Worm (Caenorhabditis elegans) whole organism, mixed stage, embryonic: Measurements from ENCODE around the gene ras-2.

Experiments
- bed-3 ChIP-seq: fragments of 200-800 bp; sonication (Bioruptor generic); optimal IDR thresholded peaks from 3 replicates; lab custom pipeline; 2018; ENCODE audit warnings: mild to moderate bottlenecking, missing genetic modification characterization, moderate library complexity, missing compliant biosample characterization
- flh-1 ChIP-seq: fragments of 200-800 bp; sonication (Bioruptor generic); optimal IDR thresholded peaks from 2 replicates; lab custom pipeline; 2018; ENCODE audit warnings: mild to moderate bottlenecking, missing genetic modification characterization, moderate library complexity, missing compliant biosample characterization
- nhr-237 ChIP-seq: fragments of 150-350 bp; optimal IDR thresholded peaks from 2 replicates; lab custom pipeline; 2014; ENCODE audit warnings: missing biosample characterization, missing genetic modification characterization
- nhr-28 ChIP-seq: fragments of 150-350 bp; optimal IDR thresholded peaks from 2 replicates; lab custom pipeline; 2014; ENCODE audit warnings: missing biosample characterization, missing genetic modification characterization
- pha-4 ChIP-seq: fragments of 150-350 bp; optimal IDR thresholded peaks from 2 replicates; lab custom pipeline; 2018; ENCODE audit warnings: missing biosample characterization, missing genetic modification reagents, missing genetic modification characterization
- zip-8 ChIP-seq: fragments of 150-350 bp; optimal IDR thresholded peaks from 2 replicates; lab custom pipeline; 2014; ENCODE audit warnings: missing biosample characterization, missing genetic modification characterization

ce11 chrIII:4739975-4740374 is at the start of gene ras-2:
- TF ChIP-seq bed-3: no peak
- TF ChIP-seq pha-4: no peak
- no peak for TF ChIP-seq nhr-28 (tag; lab: Kevin White, UChicago)
- no peak for TF ChIP-seq nhr-237 (tag; lab: Kevin White, UChicago)
- no peak for TF ChIP-seq flh-1 (GFP tag; lab: Kevin White, UChicago)
- no peak for TF ChIP-seq zip-8
